Worm (Caenorhabditis elegans) whole organism, L2 larva: ENCODE measurements around the gene gst-27.
A peak's percentile ranks its signal among the peaks of the same experiment; 100 is the strongest.

Experiments used
- C34F6.9 ChIP-seq: fragments of 150-350 bp; optimal IDR thresholded peaks from 2 replicates; lab custom pipeline; 2014; ENCODE audit warnings: missing biosample characterization, missing genetic modification characterization
- F13H6.1 ChIP-seq: sonication (generic microtip); optimal IDR thresholded peaks from 2 replicates; lab custom pipeline; 2016; ENCODE audit warnings: missing genetic modification characterization, missing compliant biosample characterization
- R02D3.7 ChIP-seq: fragments of 150-350 bp; optimal IDR thresholded peaks from 2 replicates; lab custom pipeline; 2014; ENCODE audit warnings: missing biosample characterization, missing genetic modification characterization
- ZK546.5 ChIP-seq: sonication (generic microtip); optimal IDR thresholded peaks from 2 replicates; lab custom pipeline; 2017; ENCODE audit warnings: missing biosample characterization, missing genetic modification characterization
- ama-1 ChIP-seq: fragments of 150-350 bp; optimal IDR thresholded peaks from 2 replicates; lab custom pipeline; 2018; ENCODE audit warnings: inconsistent platforms
- blmp-1 ChIP-seq: sonication (generic microtip); optimal IDR thresholded peaks from 2 replicates; lab custom pipeline; 2017; ENCODE audit warnings: missing genetic modification characterization, mild to moderate bottlenecking, missing compliant biosample characterization, antibody characterized with exemption, moderate library complexity; ENCODE audit not compliant: insufficient read depth
- ceh-16 ChIP-seq: fragments of 150-350 bp; optimal IDR thresholded peaks from 2 replicates; lab custom pipeline; 2014; ENCODE audit warnings: missing biosample characterization, missing genetic modification characterization
- ceh-82 ChIP-seq: fragments of 150-350 bp; optimal IDR thresholded peaks from 2 replicates; lab custom pipeline; 2014; ENCODE audit warnings: missing biosample characterization, missing genetic modification characterization
- crh-2 ChIP-seq: sonication (generic microtip); optimal IDR thresholded peaks from 2 replicates; lab custom pipeline; 2017; ENCODE audit warnings: missing biosample characterization, missing genetic modification characterization
- dmd-4 ChIP-seq: sonication (generic microtip); optimal IDR thresholded peaks from 2 replicates; lab custom pipeline; 2017; ENCODE audit warnings: missing biosample characterization, missing genetic modification characterization
- egl-27 ChIP-seq: sonication (generic microtip); optimal IDR thresholded peaks from 3 replicates; lab custom pipeline; 2017; ENCODE audit warnings: missing biosample characterization, missing genetic modification reagents, missing genetic modification characterization
- elt-1 ChIP-seq: fragments of 150-350 bp; optimal IDR thresholded peaks from 2 replicates; lab custom pipeline; 2014; ENCODE audit warnings: missing biosample characterization, missing genetic modification characterization
- fos-1 ChIP-seq: fragments of 150-350 bp; optimal IDR thresholded peaks from 2 replicates; lab custom pipeline; 2014; ENCODE audit warnings: missing biosample characterization, missing genetic modification characterization
- gmeb-1 ChIP-seq: fragments of 150-350 bp; optimal IDR thresholded peaks from 2 replicates; lab custom pipeline; 2014; ENCODE audit warnings: missing biosample characterization, missing genetic modification characterization
- lin-11 ChIP-seq: fragments of 150-350 bp; sonication (generic microtip); optimal IDR thresholded peaks from 2 replicates; lab custom pipeline; 2014; ENCODE audit warnings: missing biosample characterization, missing genetic modification characterization, inconsistent platforms, mixed read lengths
- lin-13 ChIP-seq: fragments of 150-350 bp; optimal IDR thresholded peaks from 2 replicates; lab custom pipeline; 2014; ENCODE audit warnings: missing biosample characterization, missing genetic modification reagents, missing genetic modification characterization
- lin-39 ChIP-seq: fragments of 150-350 bp; optimal IDR thresholded peaks from 2 replicates; lab custom pipeline; 2014; ENCODE audit warnings: missing biosample characterization, missing genetic modification reagents, missing genetic modification characterization
- lsy-2 ChIP-seq, 2 experiments: fragments of 150-350 bp in 1 of 2; sonication (generic microtip) in 1 of 2; optimal IDR thresholded peaks; 2 replicates each; lab custom pipeline; 2014 to 2017; ENCODE audit warnings: missing biosample characterization in 2 of 2, missing genetic modification characterization in 2 of 2
- nhr-10 ChIP-seq: sonication (generic microtip); optimal IDR thresholded peaks from 2 replicates; lab custom pipeline; 2017; ENCODE audit warnings: missing biosample characterization, missing genetic modification characterization
- nhr-11 ChIP-seq: fragments of 150-350 bp; optimal IDR thresholded peaks from 2 replicates; lab custom pipeline; 2014; ENCODE audit warnings: missing biosample characterization, missing genetic modification characterization
- nhr-129 ChIP-seq: fragments of 150-350 bp; optimal IDR thresholded peaks from 2 replicates; lab custom pipeline; 2014; ENCODE audit warnings: missing biosample characterization, missing genetic modification characterization
- nhr-21 ChIP-seq: fragments of 150-350 bp; optimal IDR thresholded peaks from 2 replicates; lab custom pipeline; 2014; ENCODE audit warnings: missing biosample characterization, missing genetic modification characterization
- nhr-23 ChIP-seq: fragments of 150-350 bp; optimal IDR thresholded peaks from 2 replicates; lab custom pipeline; 2014; ENCODE audit warnings: missing biosample characterization, missing genetic modification reagents, missing genetic modification characterization
- nhr-237 ChIP-seq: fragments of 150-350 bp; optimal IDR thresholded peaks from 2 replicates; lab custom pipeline; 2014; ENCODE audit warnings: missing biosample characterization, missing genetic modification characterization
- nhr-25 ChIP-seq: fragments of 150-350 bp; sonication (generic microtip); optimal IDR thresholded peaks from 3 replicates; lab custom pipeline; 2014; ENCODE audit warnings: missing biosample characterization, missing genetic modification characterization
- nhr-6 ChIP-seq: fragments of 150-350 bp; optimal IDR thresholded peaks from 2 replicates; lab custom pipeline; 2014; ENCODE audit warnings: missing biosample characterization, missing genetic modification characterization
- nhr-77 ChIP-seq: fragments of 150-350 bp; optimal IDR thresholded peaks from 2 replicates; lab custom pipeline; 2014; ENCODE audit warnings: missing biosample characterization, missing genetic modification characterization
- peb-1 ChIP-seq: fragments of 150-350 bp; optimal IDR thresholded peaks from 2 replicates; lab custom pipeline; 2014; ENCODE audit warnings: missing biosample characterization, missing genetic modification characterization
- sma-3 ChIP-seq: sonication (generic microtip); optimal IDR thresholded peaks from 2 replicates; lab custom pipeline; 2016; ENCODE audit warnings: missing genetic modification reagents, missing genetic modification characterization, missing compliant biosample characterization
- sma-9 ChIP-seq, 2 experiments: fragments of 150-350 bp in 1 of 2; sonication (generic microtip) in 1 of 2; optimal IDR thresholded peaks; 2 replicates each; lab custom pipeline; 2014 to 2016; ENCODE audit warnings: missing genetic modification characterization in 2 of 2, mild to moderate bottlenecking in 1 of 2, missing biosample characterization in 1 of 2, missing compliant biosample characterization in 1 of 2, missing genetic modification reagents in 1 of 2, moderate library complexity in 1 of 2
- unc-55 ChIP-seq: fragments of 150-350 bp; sonication (generic microtip); optimal IDR thresholded peaks from 3 replicates; lab custom pipeline; 2014; ENCODE audit warnings: missing biosample characterization, missing genetic modification reagents, missing genetic modification characterization
- ztf-4 ChIP-seq: fragments of 150-350 bp; optimal IDR thresholded peaks from 2 replicates; lab custom pipeline; 2014; ENCODE audit warnings: missing biosample characterization, missing genetic modification characterization

gst-27 gene

ce11 chrII:15213732-15214131 lies 48.2 kb upstream of the gst-27 start:
- TF ChIP-seq nhr-10 (tag; lab: Kevin White, UChicago): no peak
- TF ChIP-seq lin-11 (tag; lab: Kevin White, UChicago): no peak
- TF ChIP-seq blmp-1 (tag; lab: Kevin White, UChicago): peak; percentile 16
- no peak for TF ChIP-seq ceh-82 (tag; lab: Kevin White, UChicago)
- no peak for TF ChIP-seq nhr-6 (tag; lab: Kevin White, UChicago)
- TF ChIP-seq nhr-23 (tag; lab: Kevin White, UChicago): peak; percentile 32
- peak; percentile 46 for TF ChIP-seq F13H6.1 (tag; lab: Kevin White, UChicago)
- TF ChIP-seq nhr-77: no peak
- TF ChIP-seq nhr-129 (tag; lab: Kevin White, UChicago): no peak
- TF ChIP-seq ztf-4 (tag; lab: Kevin White, UChicago): no peak
- no peak for TF ChIP-seq R02D3.7 (tag; lab: Kevin White, UChicago)
- TF ChIP-seq ZK546.5 (tag; lab: Kevin White, UChicago): no peak
- TF ChIP-seq nhr-25 (tag; lab: Kevin White, UChicago): peak; percentile 37
- no peak for TF ChIP-seq lsy-2 (tag; optimal IDR thresholded peaks at IDR 0.05; lab: Kevin White, UChicago)
- no peak for TF ChIP-seq peb-1
- no peak for TF ChIP-seq lin-13
- no peak for TF ChIP-seq nhr-237
- TF ChIP-seq sma-3 (GFP tag; lab: Kevin White, UChicago): no peak
- peak; percentile 99 for TF ChIP-seq elt-1
- TF ChIP-seq crh-2 (tag; lab: Kevin White, UChicago): no peak
- TF ChIP-seq sma-9 (GFP tag; optimal IDR thresholded peaks at IDR 0.05; lab: Kevin White, UChicago): peak; percentile 86
- no peak for TF ChIP-seq sma-9 (tag; optimal IDR thresholded peaks at IDR 0.05; lab: Kevin White, UChicago)
- peak; percentile 61 for TF ChIP-seq ceh-16 (tag; lab: Kevin White, UChicago)
- peak; percentile 18 for TF ChIP-seq egl-27 (tag; lab: Kevin White, UChicago)
- TF ChIP-seq dmd-4 (tag; lab: Kevin White, UChicago): no peak

- TF ChIP-seq fos-1 (tag; lab: Kevin White, UChicago) (peak; percentile 19), nhr-25 (tag; lab: Kevin White, UChicago) (peak; percentile 86), F13H6.1 (tag; lab: Kevin White, UChicago) (peak; percentile 77), sma-9 (GFP tag; optimal IDR thresholded peaks at IDR 0.05; lab: Kevin White, UChicago) (peak; percentile 69), sma-9 (tag; optimal IDR thresholded peaks at IDR 0.05; lab: Kevin White, UChicago) (no peak), nhr-129 (tag; lab: Kevin White, UChicago) (peak; percentile 89), sma-3 (GFP tag; lab: Kevin White, UChicago) (peak; percentile 74), crh-2 (tag; lab: Kevin White, UChicago) (peak; percentile 53), nhr-23 (tag; lab: Kevin White, UChicago) (no peak), blmp-1 (tag; lab: Kevin White, UChicago) (peak; percentile 71), elt-1 (no peak), nhr-77 (no peak), ceh-16 (tag; lab: Kevin White, UChicago) (peak; percentile 46), ztf-4 (tag; lab: Kevin White, UChicago) (peak; percentile 57), nhr-21 (tag; lab: Kevin White, UChicago) (peak; percentile 59)
- TF ChIP-seq, all 48 proteins: peak for 11
Observed at ce11 chrII:15212260-15212914, 46.9 kb upstream of the gst-27 start.

- peak in 1 of 2 experiments; percentile 12 for TF ChIP-seq lsy-2 (tag; optimal IDR thresholded peaks at IDR 0.05; lab: Kevin White, UChicago)
- TF ChIP-seq nhr-11 (tag; lab: Kevin White, UChicago): no peak
- no peak for TF ChIP-seq nhr-23 (tag; lab: Kevin White, UChicago)
- peak; percentile 32 for TF ChIP-seq C34F6.9
- no peak for TF ChIP-seq ceh-82 (tag; lab: Kevin White, UChicago)
- no peak for TF ChIP-seq gmeb-1 (tag; lab: Kevin White, UChicago)
- no peak for TF ChIP-seq nhr-129 (tag; lab: Kevin White, UChicago)
- no peak for TF ChIP-seq lin-39
- TF ChIP-seq unc-55 (GFP tag; lab: Kevin White, UChicago): peak; percentile 22
- TF ChIP-seq crh-2 (tag; lab: Kevin White, UChicago): no peak
- no peak for TF ChIP-seq R02D3.7 (tag; lab: Kevin White, UChicago)
- peak; percentile 36 for TF ChIP-seq blmp-1 (tag; lab: Kevin White, UChicago)
- TF ChIP-seq nhr-77: no peak
- no peak for TF ChIP-seq dmd-4 (tag; lab: Kevin White, UChicago)
Observed at ce11 chrII:15209309-15209708, 43.8 kb upstream of the gst-27 start.

ce11 chrII:15208874-15209273 lies 43.3 kb upstream of the gst-27 start:
- TF ChIP-seq nhr-77 (no peak), ama-1 (no peak), sma-3 (GFP tag; lab: Kevin White, UChicago) (no peak), nhr-25 (tag; lab: Kevin White, UChicago) (no peak), ceh-82 (tag; lab: Kevin White, UChicago) (no peak), lin-11 (tag; lab: Kevin White, UChicago) (no peak), blmp-1 (tag; lab: Kevin White, UChicago) (no peak), unc-55 (GFP tag; lab: Kevin White, UChicago) (no peak)
